Fruit fly (Drosophila melanogaster): ENCODE measurements around the gene CG4404.

Gene CG4404

dm6 chrX:12905901-12906689, at the start of gene CG4404:
TSS of gene CG4404 (minus strand) at chrX:12906018.
- peak; percentile 43 for TF ChIP-seq CG17801 (GFP tag; optimal IDR thresholded peaks at IDR 0.05; ENCODE audit: partially characterized antibody)

- no peak for TF ChIP-seq CG17801 (GFP tag; optimal IDR thresholded peaks at IDR 0.05; ENCODE audit: partially characterized antibody)
These were observed 41.9 kb upstream of the CG4404 start for dm6 chrX:12947670-12948069.

dm6 chrX:12940396-12940795, 34.6 kb upstream of the CG4404 start:
- TF ChIP-seq CG17801 (GFP tag; optimal IDR thresholded peaks at IDR 0.05; ENCODE audit: partially characterized antibody): no peak

dm6 chrX:12939951-12940350, 34.1 kb upstream of the CG4404 start:
- no peak for TF ChIP-seq CG17801 (GFP tag; optimal IDR thresholded peaks at IDR 0.05; ENCODE audit: partially characterized antibody)

dm6 chrX:12939021-12939420, 33.2 kb upstream of the CG4404 start:
- TF ChIP-seq CG17801 (GFP tag; optimal IDR thresholded peaks at IDR 0.05; ENCODE audit: partially characterized antibody): no peak

dm6 chrX:12937825-12938520, 32.2 kb upstream of the CG4404 start:
- TF ChIP-seq CG17801 (GFP tag; optimal IDR thresholded peaks at IDR 0.05; ENCODE audit: partially characterized antibody): no peak

dm6 chrX:12929817-12930216, 24.0 kb upstream of the CG4404 start:
- TF ChIP-seq CG17801 (GFP tag; optimal IDR thresholded peaks at IDR 0.05; ENCODE audit: partially characterized antibody): no peak

dm6 chrX:12927612-12928011, 21.8 kb upstream of the CG4404 start:
- TF ChIP-seq CG17801 (GFP tag; optimal IDR thresholded peaks at IDR 0.05; ENCODE audit: partially characterized antibody): no peak

- TF ChIP-seq CG17801 (GFP tag; optimal IDR thresholded peaks at IDR 0.05; ENCODE audit: partially characterized antibody): no peak
These were observed 19.8 kb upstream of the CG4404 start for dm6 chrX:12925426-12926256.

- TF ChIP-seq CG17801 (GFP tag; optimal IDR thresholded peaks at IDR 0.05; ENCODE audit: partially characterized antibody): no peak
These were observed 17.6 kb upstream of the CG4404 start for dm6 chrX:12923258-12923901.

- no peak for TF ChIP-seq CG17801 (GFP tag; optimal IDR thresholded peaks at IDR 0.05; ENCODE audit: partially characterized antibody)
These were observed 16.5 kb upstream of the CG4404 start for dm6 chrX:12922338-12922737.

dm6 chrX:12919594-12919993, 13.8 kb upstream of the CG4404 start:
- no peak for TF ChIP-seq CG17801 (GFP tag; optimal IDR thresholded peaks at IDR 0.05; ENCODE audit: partially characterized antibody)

- no peak for TF ChIP-seq CG17801 (GFP tag; optimal IDR thresholded peaks at IDR 0.05; ENCODE audit: partially characterized antibody)
These were observed 11.4 kb upstream of the CG4404 start, which contains the start of gene fne for dm6 chrX:12917177-12917576. TSS of gene fne (plus strand) at chrX:12917477.

dm6 chrX:12913729-12914128, 7.9 kb upstream of the CG4404 start:
- no peak for TF ChIP-seq CG17801 (GFP tag; optimal IDR thresholded peaks at IDR 0.05; ENCODE audit: partially characterized antibody)

Measured in ovary, adult (tissue).